Worm (Caenorhabditis elegans) whole organism, L3 larva: ENCODE results near the gene bub-3.

ENCODE experiments used
- ceh-16 ChIP-seq: sonication (generic microtip); optimal IDR thresholded peaks from 2 replicates; lab custom pipeline; 2017; ENCODE audit warnings: missing biosample characterization, missing genetic modification characterization
- ceh-28 ChIP-seq: fragments of 150-350 bp; optimal IDR thresholded peaks from 2 replicates; lab custom pipeline; 2014; ENCODE audit warnings: missing biosample characterization, missing genetic modification reagents, missing genetic modification characterization
- ceh-82 ChIP-seq: fragments of 150-350 bp; optimal IDR thresholded peaks from 2 replicates; lab custom pipeline; 2014; ENCODE audit warnings: missing biosample characterization, missing genetic modification characterization
- egl-27 ChIP-seq: sonication (generic microtip); optimal IDR thresholded peaks from 4 replicates; lab custom pipeline; 2017; ENCODE audit warnings: missing biosample characterization, missing genetic modification reagents, missing genetic modification characterization
- lin-39 ChIP-seq: fragments of 150-350 bp; optimal IDR thresholded peaks from 2 replicates; lab custom pipeline; 2018; ENCODE audit warnings: missing biosample characterization, missing genetic modification reagents, missing genetic modification characterization
- mdl-1 ChIP-seq: fragments of 150-350 bp; optimal IDR thresholded peaks from 2 replicates; lab custom pipeline; 2014; ENCODE audit warnings: missing biosample characterization, missing genetic modification characterization
- nfya-1 ChIP-seq: sonication (generic microtip); optimal IDR thresholded peaks from 2 replicates; lab custom pipeline; 2017; ENCODE audit warnings: missing genetic modification characterization, mild to moderate bottlenecking, missing compliant biosample characterization, antibody characterized with exemption, moderate library complexity; ENCODE audit not compliant: insufficient read depth
- nhr-11 ChIP-seq: fragments of 150-350 bp; optimal IDR thresholded peaks from 2 replicates; lab custom pipeline; 2014; ENCODE audit warnings: missing biosample characterization, missing genetic modification characterization
- nhr-76 ChIP-seq: fragments of 150-350 bp; sonication (generic microtip); optimal IDR thresholded peaks from 5 replicates; lab custom pipeline; 2014; ENCODE audit warnings: missing biosample characterization, missing genetic modification characterization
- snpc-4 ChIP-seq: fragments of 150-350 bp; optimal IDR thresholded peaks from 2 replicates; lab custom pipeline; 2014; ENCODE audit warnings: missing biosample characterization, missing genetic modification characterization
- unc-39 ChIP-seq: sonication (generic microtip); optimal IDR thresholded peaks from 4 replicates; lab custom pipeline; 2017; ENCODE audit warnings: missing biosample characterization, missing genetic modification characterization
- unc-62 ChIP-seq: fragments of 150-350 bp; sonication (generic microtip); optimal IDR thresholded peaks from 4 replicates; lab custom pipeline; 2014; ENCODE audit warnings: missing biosample characterization, missing genetic modification reagents, missing genetic modification characterization
- ztf-11 ChIP-seq: fragments of 150-350 bp; optimal IDR thresholded peaks from 2 replicates; lab custom pipeline; 2014; ENCODE audit warnings: missing biosample characterization, missing genetic modification characterization

DNA sequence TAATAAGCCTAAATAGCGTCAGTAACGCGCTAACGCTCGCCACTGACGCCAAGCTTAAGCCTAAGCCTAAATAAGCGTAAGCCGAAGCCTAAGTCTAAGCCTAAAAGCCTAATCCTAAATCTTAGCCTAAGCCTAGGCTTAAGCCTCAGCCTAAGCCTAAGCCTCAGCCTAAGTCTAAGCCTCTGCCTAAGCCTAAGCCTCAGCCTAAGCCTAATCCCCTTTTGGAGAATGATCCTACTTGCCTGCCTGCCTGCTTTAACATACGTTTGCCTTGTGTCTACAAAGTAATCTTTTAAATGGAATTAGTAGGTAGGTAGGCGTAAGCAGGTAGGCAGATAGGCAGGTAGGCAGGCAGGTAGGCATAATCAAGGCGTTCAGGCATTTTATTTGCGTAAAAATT is 10.5 kb upstream of the bub-3 start:
- TF ChIP-seq unc-62 (GFP tag; lab: Kevin White, UChicago) (no peak), egl-27 (no peak), nhr-76 (tag; lab: Kevin White, UChicago) (no peak), ceh-82 (tag; lab: Kevin White, UChicago) (no peak), ceh-28 (tag; lab: Kevin White, UChicago) (no peak), unc-39 (tag; lab: Kevin White, UChicago) (no peak), ztf-11 (no peak), nhr-11 (tag; lab: Kevin White, UChicago) (no peak), ceh-16 (tag; lab: Kevin White, UChicago) (no peak), mdl-1 (tag; lab: Kevin White, UChicago) (no peak), snpc-4 (tag; lab: Kevin White, UChicago) (no peak), nfya-1 (tag; lab: Kevin White, UChicago) (no peak), lin-39 (tag; lab: Kevin White, UChicago) (no peak)
